Worm (Caenorhabditis elegans) whole organism, L2 larva: Measurements from ENCODE around the gene str-31.

Experiments used
- Y55F3AM.14 ChIP-seq: fragments of 200-800 bp; sonication (Bioruptor generic); optimal IDR thresholded peaks from 2 replicates; lab custom pipeline; 2018; ENCODE audit warnings: mild to moderate bottlenecking, missing genetic modification characterization, missing compliant biosample characterization
- elt-3 ChIP-seq: sonication (generic microtip); optimal IDR thresholded peaks from 2 replicates; lab custom pipeline; 2017; ENCODE audit warnings: missing biosample characterization, missing genetic modification characterization
- lin-39 ChIP-seq: fragments of 150-350 bp; optimal IDR thresholded peaks from 2 replicates; lab custom pipeline; 2014; ENCODE audit warnings: missing biosample characterization, missing genetic modification reagents, missing genetic modification characterization
- nhr-10 ChIP-seq: sonication (generic microtip); optimal IDR thresholded peaks from 2 replicates; lab custom pipeline; 2017; ENCODE audit warnings: missing biosample characterization, missing genetic modification characterization
- nhr-11 ChIP-seq: fragments of 150-350 bp; optimal IDR thresholded peaks from 2 replicates; lab custom pipeline; 2014; ENCODE audit warnings: missing biosample characterization, missing genetic modification characterization
- nhr-12 ChIP-seq: fragments of 150-350 bp; optimal IDR thresholded peaks from 2 replicates; lab custom pipeline; 2014; ENCODE audit warnings: missing biosample characterization, missing genetic modification characterization
- ztf-11 ChIP-seq: sonication (generic microtip); optimal IDR thresholded peaks from 2 replicates; lab custom pipeline; 2017; ENCODE audit warnings: missing biosample characterization, missing genetic modification characterization
- ztf-4 ChIP-seq: fragments of 150-350 bp; optimal IDR thresholded peaks from 2 replicates; lab custom pipeline; 2014; ENCODE audit warnings: missing biosample characterization, missing genetic modification characterization

- TF ChIP-seq lin-39: no peak
- TF ChIP-seq nhr-10: no peak
- TF ChIP-seq nhr-11 (tag; lab: Kevin White, UChicago): no peak
- TF ChIP-seq ztf-4: no peak
- TF ChIP-seq elt-3: no peak
- TF ChIP-seq nhr-12 (tag; lab: Kevin White, UChicago): no peak
- TF ChIP-seq ztf-11 (tag; lab: Kevin White, UChicago): no peak
- TF ChIP-seq Y55F3AM.14: no peak
Observed at ce11 chrV:7528816-7529215, 20.4 kb upstream of the str-31 start, which contains the start of gene C54F6.5.
